Fruit fly (Drosophila melanogaster) whole organism, adult: Measurements from ENCODE around the gene UK114.

Experiments
- CG11617 ChIP-seq: fragments of 200-800 bp; sonication (Bioruptor generic); optimal IDR thresholded peaks from 2 replicates; lab custom pipeline; 2017; ENCODE audit warnings: mild to moderate bottlenecking, missing biosample characterization, missing genetic modification reagents, missing genetic modification characterization
- CG12768 ChIP-seq: fragments of 200-800 bp; sonication (Bioruptor generic); optimal IDR thresholded peaks from 2 replicates; lab custom pipeline; 2017; ENCODE audit warnings: missing biosample characterization, missing genetic modification characterization, mild to moderate bottlenecking, moderate library complexity, missing genetic modification reagents
- CG14711 ChIP-seq: fragments of 200-800 bp; sonication (Bioruptor generic); optimal IDR thresholded peaks from 2 replicates; lab custom pipeline; 2018; ENCODE audit warnings: missing biosample characterization, mild to moderate bottlenecking, missing genetic modification characterization, moderate library complexity
- CG1620 ChIP-seq: fragments of 200-800 bp; sonication (Bioruptor generic); optimal IDR thresholded peaks from 2 replicates; lab custom pipeline; 2016; ENCODE audit warnings: missing biosample characterization, missing genetic modification characterization
- CG33017 ChIP-seq: fragments of 200-800 bp; sonication (Bioruptor generic); optimal IDR thresholded peaks from 2 replicates; lab custom pipeline; 2018; ENCODE audit warnings: missing biosample characterization, mild to moderate bottlenecking, missing genetic modification characterization, moderate library complexity
- CG5204 ChIP-seq: fragments of 200-800 bp; sonication (Bioruptor generic); optimal IDR thresholded peaks from 2 replicates; lab custom pipeline; 2016; ENCODE audit warnings: missing biosample characterization, missing genetic modification characterization
- CG7045 ChIP-seq: fragments of 200-800 bp; sonication (Bioruptor generic); optimal IDR thresholded peaks from 2 replicates; lab custom pipeline; 2017; ENCODE audit warnings: missing biosample characterization, mild to moderate bottlenecking, missing genetic modification characterization
- CG7101 ChIP-seq: fragments of 200-800 bp; sonication (Bioruptor generic); optimal IDR thresholded peaks from 2 replicates; lab custom pipeline; 2018; ENCODE audit warnings: missing biosample characterization, mild to moderate bottlenecking, missing genetic modification characterization, moderate library complexity
- Crg-1 ChIP-seq: fragments of 200-800 bp; sonication (Bioruptor generic); optimal IDR thresholded peaks from 2 replicates; lab custom pipeline; 2016; ENCODE audit warnings: missing biosample characterization, missing genetic modification characterization
- Hr96 ChIP-seq: fragments of 200-800 bp; sonication (Bioruptor generic); optimal IDR thresholded peaks from 2 replicates; lab custom pipeline; 2016; ENCODE audit warnings: missing biosample characterization, missing genetic modification characterization
- Mnt ChIP-seq: fragments of 200-800 bp; sonication (Bioruptor generic); optimal IDR thresholded peaks from 2 replicates; lab custom pipeline; 2016; ENCODE audit warnings: missing biosample characterization, mild to moderate bottlenecking, missing genetic modification characterization
- bab1 ChIP-seq: fragments of 200-800 bp; sonication (Bioruptor generic); optimal IDR thresholded peaks from 3 replicates; lab custom pipeline; 2019; ENCODE audit warnings: missing biosample characterization, mild to moderate bottlenecking, missing genetic modification characterization, moderate library complexity
- cic ChIP-seq: fragments of 200-800 bp; sonication (Bioruptor generic); optimal IDR thresholded peaks from 2 replicates; lab custom pipeline; 2017; ENCODE audit warnings: missing biosample characterization, mild to moderate bottlenecking, missing genetic modification characterization, moderate library complexity
- cnc ChIP-seq, 2 experiments: fragments of >200 bp; optimal IDR thresholded peaks; 2 replicates each; lab custom pipeline; 2017
- kay ChIP-seq: fragments of 200-800 bp; sonication (Bioruptor generic); peaks from one replicate; lab custom pipeline; 2016; ENCODE audit warnings: missing biosample characterization, missing genetic modification characterization, borderline replicate concordance
- ovo ChIP-seq: fragments of 200-800 bp; sonication (Bioruptor generic); optimal IDR thresholded peaks from 2 replicates; lab custom pipeline; 2016; ENCODE audit warnings: missing biosample characterization, missing genetic modification characterization
- pad ChIP-seq: fragments of 200-800 bp; sonication (Bioruptor generic); optimal IDR thresholded peaks from 3 replicates; lab custom pipeline; 2017; ENCODE audit warnings: missing biosample characterization, missing genetic modification characterization, mild to moderate bottlenecking, moderate library complexity, missing genetic modification reagents
- tj ChIP-seq: fragments of 200-800 bp; sonication (Bioruptor generic); optimal IDR thresholded peaks from 3 replicates; lab custom pipeline; 2017; ENCODE audit warnings: missing biosample characterization, mild to moderate bottlenecking, missing genetic modification characterization, moderate library complexity
- toe ChIP-seq: fragments of 200-800 bp; sonication (Bioruptor generic); optimal IDR thresholded peaks from 2 replicates; lab custom pipeline; 2016; ENCODE audit warnings: missing biosample characterization, missing genetic modification characterization

UK114 gene

DNA sequence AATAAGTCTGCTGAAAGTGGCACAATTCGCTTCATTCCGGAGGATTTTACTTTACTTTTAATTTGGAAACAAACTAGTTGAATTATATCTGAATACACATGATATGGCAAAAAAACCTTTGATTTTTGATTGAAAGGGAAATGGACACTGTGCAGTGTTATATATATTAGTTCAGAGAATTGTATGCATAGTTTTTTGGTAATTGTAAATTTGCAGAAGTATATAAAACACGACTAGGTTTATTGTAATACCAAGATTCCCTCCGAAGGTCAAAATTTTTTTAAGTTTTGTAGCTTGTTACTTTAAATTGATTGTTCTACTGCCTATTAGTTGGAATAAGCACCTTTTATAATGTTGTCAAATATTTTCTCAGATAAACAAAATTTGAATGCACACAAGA is 17.2 kb upstream of the UK114 start, which contains the start of gene CG15260:
Gene CG15260, minus strand, starts transcription at position 101 of the 400 bp plus-strand sequence.
- no peak for TF ChIP-seq cic (GFP tag; lab: Kevin White, UChicago)
- no peak for TF ChIP-seq CG5204
- TF ChIP-seq Hr96 (GFP tag; lab: Kevin White, UChicago), result no peak
- no peak for TF ChIP-seq CG1620 (GFP tag; lab: Kevin White, UChicago)
- TF ChIP-seq CG12768 (GFP tag; lab: Kevin White, UChicago), result no peak
- no peak for TF ChIP-seq Mnt (GFP tag; lab: Kevin White, UChicago)
- TF ChIP-seq pad (GFP tag; lab: Kevin White, UChicago), result no peak
- no peak for TF ChIP-seq CG11617 (GFP tag; lab: Kevin White, UChicago)
- TF ChIP-seq tj (GFP tag; lab: Kevin White, UChicago), result no peak
- TF ChIP-seq ovo (GFP tag; lab: Kevin White, UChicago), result no peak
- no peak for TF ChIP-seq CG7101 (tag; lab: Kevin White, UChicago)
- TF ChIP-seq CG14711 (tag; lab: Kevin White, UChicago), result no peak
- TF ChIP-seq Crg-1 (GFP tag; lab: Kevin White, UChicago), result no peak
- TF ChIP-seq kay (GFP tag; lab: Kevin White, UChicago), result no peak
- TF ChIP-seq toe (GFP tag; lab: Kevin White, UChicago), result no peak
- TF ChIP-seq CG7045 (GFP tag; lab: Kevin White, UChicago), result no peak
- no peak for TF ChIP-seq cnc (optimal IDR thresholded peaks at IDR 0.05; lab: Kevin White, UChicago)

DNA sequence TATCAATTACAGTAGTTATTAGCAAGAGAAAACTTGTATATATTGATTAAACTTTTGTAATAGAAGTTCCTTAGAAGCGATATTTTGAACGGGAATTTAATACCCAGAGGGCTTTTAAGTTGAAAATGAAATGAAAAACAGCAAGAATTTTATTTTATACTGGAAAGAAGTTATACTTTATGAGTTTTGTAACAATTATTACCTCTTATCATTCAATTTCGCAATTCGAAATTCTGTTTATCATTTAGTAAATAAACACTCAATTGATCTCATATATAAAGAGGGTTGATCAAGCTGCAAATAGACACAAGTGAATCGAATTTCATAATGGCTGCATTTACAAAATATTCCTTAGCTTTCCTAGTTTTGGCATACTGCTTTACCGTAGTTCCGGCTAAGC is 9.8 kb upstream of the UK114 start, which contains the start of gene CG15263:
Gene CG15263, plus strand, starts transcription at position 301 of the 400 bp plus-strand sequence.
- TF ChIP-seq tj (GFP tag; lab: Kevin White, UChicago) (no peak), CG14711 (tag; lab: Kevin White, UChicago) (no peak)

DNA sequence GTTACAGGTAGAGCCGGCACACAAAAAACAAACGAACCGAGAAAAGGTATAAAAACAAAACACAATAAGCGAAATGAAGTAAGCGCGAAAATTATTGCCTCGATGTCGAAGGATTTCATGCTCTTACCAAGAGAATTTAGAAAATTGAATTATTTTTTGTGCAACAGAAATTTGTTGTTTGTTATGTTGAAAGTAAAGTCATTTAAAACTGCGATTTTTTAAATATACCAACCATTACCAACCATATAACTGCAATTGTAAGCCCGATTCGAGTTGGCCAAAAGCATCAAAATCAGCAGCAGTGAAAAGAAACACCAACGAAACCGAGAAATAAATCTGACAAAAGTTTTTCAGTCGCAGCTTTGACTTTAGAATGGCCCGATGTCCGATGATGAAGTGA is 6.1 kb upstream of the UK114 start:
- TF ChIP-seq Crg-1 (GFP tag; lab: Kevin White, UChicago) (no peak), CG5204 (no peak)

DNA sequence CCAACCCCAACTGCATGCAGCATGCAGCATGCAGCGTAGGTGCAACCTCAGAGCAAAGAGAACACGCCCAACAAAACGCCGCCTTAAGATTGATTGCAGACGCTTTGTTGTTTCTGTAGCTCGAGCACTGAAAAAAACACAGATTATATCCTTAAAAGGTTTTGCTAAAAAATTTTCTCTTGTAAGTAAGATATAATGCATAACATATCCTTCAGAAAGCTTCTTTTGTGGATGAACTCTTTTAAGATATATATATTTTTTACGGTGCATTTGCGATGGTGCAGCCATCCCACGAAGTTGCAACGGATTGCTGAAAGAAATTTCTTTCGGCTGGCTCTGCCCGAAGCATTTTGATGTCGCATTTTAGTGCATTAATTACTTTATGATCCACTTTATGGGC is 903 bp upstream of the UK114 start:
- TF ChIP-seq kay (GFP tag; lab: Kevin White, UChicago) (peak; percentile 0), Hr96 (GFP tag; lab: Kevin White, UChicago) (no peak)

DNA sequence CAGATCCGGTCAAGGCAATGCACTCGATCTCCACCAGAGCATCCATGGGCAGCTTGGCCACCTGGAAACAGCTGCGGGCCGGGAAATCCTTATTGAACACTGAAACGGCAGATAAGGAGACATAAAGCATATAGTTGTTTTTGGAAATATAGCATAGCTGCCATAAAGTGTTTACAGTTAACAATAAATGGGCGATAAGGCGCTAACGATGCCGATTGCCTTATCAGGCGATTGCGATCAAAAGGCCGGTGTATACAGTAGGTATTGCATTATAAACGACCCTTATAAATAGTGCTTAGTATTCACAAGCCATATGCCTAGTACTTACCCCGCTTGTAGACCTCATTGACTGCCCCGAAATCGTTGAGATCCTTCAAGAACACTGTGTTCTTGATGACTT is 599 bp downstream of the UK114 start:
- TF ChIP-seq CG12768 (GFP tag; lab: Kevin White, UChicago), result peak; percentile 22
- peak; percentile 5 for TF ChIP-seq cic (GFP tag; lab: Kevin White, UChicago)
- peak; percentile 18 for TF ChIP-seq CG33017 (tag; lab: Kevin White, UChicago)
- no peak for TF ChIP-seq pad (GFP tag; lab: Kevin White, UChicago)

DNA sequence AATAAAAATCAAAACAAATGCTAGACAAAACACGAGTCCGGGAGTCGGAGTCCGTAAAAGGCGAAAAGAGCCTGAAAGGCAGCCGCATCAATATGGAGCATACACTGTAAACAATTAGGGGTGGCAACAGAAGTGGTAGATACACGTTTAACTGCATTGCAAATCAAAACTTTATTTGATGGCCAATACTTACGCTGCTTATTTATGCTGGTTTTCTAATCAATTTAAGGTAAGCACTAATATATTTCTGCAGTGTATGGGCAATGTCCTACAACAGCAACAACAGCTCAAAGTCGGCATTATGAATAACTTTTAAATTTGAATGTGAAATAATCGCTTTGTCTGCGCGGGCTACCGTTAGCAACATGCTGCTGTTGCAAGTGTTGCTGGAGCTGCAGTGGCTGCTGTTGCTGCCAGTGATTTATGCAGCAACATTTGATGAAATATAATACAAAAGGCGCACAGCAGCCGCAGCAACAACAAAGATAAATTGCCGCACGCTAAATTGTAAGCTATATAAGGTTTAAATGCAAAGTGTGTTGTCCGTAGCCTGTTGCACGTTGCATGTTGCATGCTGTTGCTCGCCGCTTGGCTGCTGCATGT is 1.3 kb downstream of the UK114 start:
- no peak for TF ChIP-seq CG33017 (tag; lab: Kevin White, UChicago)

DNA sequence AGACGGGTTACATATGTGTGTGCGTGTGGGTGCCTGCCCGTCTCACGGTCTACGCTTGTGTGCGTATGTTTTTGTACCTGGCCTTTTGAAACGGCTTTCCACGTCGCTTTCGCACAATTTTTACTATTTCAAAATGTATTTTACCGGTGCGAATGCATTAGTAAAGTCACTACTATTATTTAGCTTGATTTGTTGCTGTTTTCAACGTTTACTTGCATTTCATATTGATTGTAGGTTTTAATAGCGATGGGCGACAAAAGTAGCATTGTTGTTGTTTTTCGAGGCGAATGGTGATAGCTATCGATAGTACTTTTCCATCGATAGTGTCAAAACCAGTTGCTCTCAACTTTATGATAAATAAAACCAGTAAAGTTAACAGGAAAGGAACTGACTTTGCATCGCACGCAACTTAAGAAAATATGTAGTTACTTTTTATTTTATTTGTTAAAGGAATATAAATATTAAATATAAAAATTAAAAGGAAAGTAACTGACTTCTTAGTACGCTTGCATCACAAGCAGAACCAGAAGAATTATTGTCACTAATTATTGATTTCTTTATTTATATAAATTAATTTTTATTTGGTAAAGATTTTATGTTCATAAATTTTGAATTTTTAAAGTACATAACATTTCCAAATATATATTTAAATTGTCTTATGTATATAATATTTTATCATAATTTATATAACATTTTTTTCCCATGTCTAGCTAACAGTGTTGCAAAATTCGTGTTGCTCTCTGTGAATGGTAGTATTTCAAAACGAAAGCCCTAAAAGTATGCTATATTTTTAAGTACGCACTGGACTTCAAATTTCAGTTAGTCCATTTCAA is 2.9 kb downstream of the UK114 start, which contains the start of gene Cul3:
Gene Cul3, minus strand, starts transcription at position 268 of the 833 bp plus-strand sequence.
- TF ChIP-seq Crg-1 (GFP tag; lab: Kevin White, UChicago) (peak; percentile 9), CG12768 (GFP tag; lab: Kevin White, UChicago) (no peak), cic (GFP tag; lab: Kevin White, UChicago) (no peak), CG14711 (tag; lab: Kevin White, UChicago) (peak; percentile 37), toe (GFP tag; lab: Kevin White, UChicago) (no peak), CG7101 (tag; lab: Kevin White, UChicago) (peak; percentile 47), tj (GFP tag; lab: Kevin White, UChicago) (peak; percentile 4), CG11617 (GFP tag; lab: Kevin White, UChicago) (peak; percentile 30)

DNA sequence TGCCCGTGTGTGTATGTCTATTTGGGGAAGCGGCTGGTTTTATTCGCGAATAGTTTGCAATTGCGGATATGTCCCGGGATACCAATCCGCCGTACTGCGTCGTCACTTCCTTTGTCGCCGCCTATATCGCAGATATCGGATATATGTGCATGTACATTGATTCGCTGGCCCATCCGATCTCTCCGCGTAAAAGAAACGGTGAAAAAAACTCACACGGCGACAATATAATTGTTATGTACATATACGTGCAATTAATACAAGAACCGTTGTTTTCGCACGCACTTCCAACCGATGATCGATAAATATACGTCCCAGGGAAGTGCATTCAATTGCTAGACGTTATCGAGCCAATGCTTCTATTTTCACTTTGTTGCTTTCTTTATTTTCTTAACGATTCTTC is 3.6 kb downstream of the UK114 start:
- TF ChIP-seq bab1 (GFP tag; lab: Kevin White, UChicago), result no peak
- no peak for TF ChIP-seq CG5204
- no peak for TF ChIP-seq Crg-1 (GFP tag; lab: Kevin White, UChicago)
- no peak for TF ChIP-seq tj (GFP tag; lab: Kevin White, UChicago)
- peak; percentile 91 for TF ChIP-seq ovo (GFP tag; lab: Kevin White, UChicago)
- no peak for TF ChIP-seq CG7045 (GFP tag; lab: Kevin White, UChicago)
- no peak for TF ChIP-seq Mnt (GFP tag; lab: Kevin White, UChicago)
- TF ChIP-seq pad (GFP tag; lab: Kevin White, UChicago), result peak; percentile 89
- no peak for TF ChIP-seq CG7101 (tag; lab: Kevin White, UChicago)
- TF ChIP-seq CG33017 (tag; lab: Kevin White, UChicago), result no peak
- no peak for TF ChIP-seq Hr96 (GFP tag; lab: Kevin White, UChicago)
- no peak for TF ChIP-seq CG12768 (GFP tag; lab: Kevin White, UChicago)
- TF ChIP-seq kay (GFP tag; lab: Kevin White, UChicago), result no peak
